Worm (Caenorhabditis elegans) whole organism, early embryonic: ENCODE results near the gene Y51H4A.937.

ENCODE experiments used
- aly-1 ChIP-seq: sonication (generic microtip); optimal IDR thresholded peaks from 2 replicates; lab custom pipeline; 2016; ENCODE audit warnings: missing genetic modification characterization, missing compliant biosample characterization
- ama-1 ChIP-seq: fragments of 150-350 bp; optimal IDR thresholded peaks from 2 replicates; lab custom pipeline; 2014
- ceh-36 ChIP-seq: sonication (generic microtip); optimal IDR thresholded peaks from 2 replicates; lab custom pipeline; 2016; ENCODE audit warnings: missing genetic modification characterization, inconsistent platforms, missing compliant biosample characterization
- flt-1 ChIP-seq: fragments of 200-800 bp; sonication (Bioruptor generic); IDR thresholded peaks from 2 replicates; pipeline ENCODE4 v1.3.6; 2022; ENCODE audit warnings: missing genetic modification characterization, missing compliant biosample characterization
- hmbx-1 ChIP-seq: sonication (generic microtip); optimal IDR thresholded peaks from 2 replicates; lab custom pipeline; 2016; ENCODE audit warnings: mild to moderate bottlenecking, missing genetic modification characterization, missing compliant biosample characterization
- hnd-1 ChIP-seq: sonication (generic microtip); optimal IDR thresholded peaks from 2 replicates; lab custom pipeline; 2016; ENCODE audit warnings: missing genetic modification characterization, missing compliant biosample characterization
- scrt-1 ChIP-seq: fragments of 200-800 bp; sonication (Bioruptor generic); IDR thresholded peaks from 2 replicates; pipeline ENCODE4 v1.3.6; 2022; ENCODE audit warnings: missing genetic modification characterization, missing compliant biosample characterization
- sea-1 ChIP-seq: fragments of 200-800 bp; sonication (Bioruptor generic); conservative IDR thresholded peaks from 2 replicates; pipeline ENCODE4 v1.3.6; 2022; ENCODE audit warnings: missing genetic modification characterization, missing compliant biosample characterization
- tbx-11 ChIP-seq: fragments of 200-800 bp; sonication (Bioruptor generic); IDR thresholded peaks from 2 replicates; pipeline ENCODE4 v1.3.6; 2022; ENCODE audit warnings: missing genetic modification characterization, missing compliant biosample characterization
- tbx-37 ChIP-seq: fragments of 200-800 bp; sonication (Bioruptor generic); conservative IDR thresholded peaks from 2 replicates; pipeline ENCODE4 v1.3.6; 2022; ENCODE audit warnings: missing genetic modification reagents, missing genetic modification characterization, missing compliant biosample characterization

ce11 chrIV:16503049-16503448 lies 25.4 kb upstream of the Y51H4A.937 start:
- TF ChIP-seq hnd-1 (tag; lab: Kevin White, UChicago) (no peak), ama-1 (no peak), hmbx-1 (no peak), ceh-36 (tag; lab: Kevin White, UChicago) (no peak), flt-1 (GFP tag; lab: Robert Waterston, UW) (no peak), tbx-11 (GFP tag; lab: Robert Waterston, UW) (no peak), scrt-1 (GFP tag; lab: Robert Waterston, UW) (no peak), tbx-37 (GFP tag; lab: Robert Waterston, UW) (no peak), sea-1 (no peak), aly-1 (no peak)
